Worm (Caenorhabditis elegans) whole organism, L3 larva: ENCODE measurements around the gene C06E2.5.
A peak's percentile ranks its signal among the peaks of the same experiment; 100 is the strongest.

Experiments
- R02D3.7 ChIP-seq: fragments of 150-350 bp; optimal IDR thresholded peaks from 2 replicates; lab custom pipeline; 2014; ENCODE audit warnings: missing biosample characterization, missing genetic modification characterization
- ZK546.5 ChIP-seq: sonication (generic microtip); optimal IDR thresholded peaks from 2 replicates; lab custom pipeline; 2017; ENCODE audit warnings: missing biosample characterization, missing genetic modification characterization
- aly-2 ChIP-seq: fragments of 150-350 bp; optimal IDR thresholded peaks from 2 replicates; lab custom pipeline; 2014; ENCODE audit warnings: missing biosample characterization, missing genetic modification characterization
- ama-1 ChIP-seq: fragments of 150-350 bp; optimal IDR thresholded peaks from 2 replicates; lab custom pipeline; 2018
- ceh-16 ChIP-seq: sonication (generic microtip); optimal IDR thresholded peaks from 2 replicates; lab custom pipeline; 2017; ENCODE audit warnings: missing biosample characterization, missing genetic modification characterization
- ceh-28 ChIP-seq: fragments of 150-350 bp; optimal IDR thresholded peaks from 2 replicates; lab custom pipeline; 2014; ENCODE audit warnings: missing biosample characterization, missing genetic modification reagents, missing genetic modification characterization
- ceh-82 ChIP-seq: fragments of 150-350 bp; optimal IDR thresholded peaks from 2 replicates; lab custom pipeline; 2014; ENCODE audit warnings: missing biosample characterization, missing genetic modification characterization
- ceh-9 ChIP-seq: sonication (generic microtip); optimal IDR thresholded peaks from 2 replicates; lab custom pipeline; 2018; ENCODE audit warnings: missing biosample characterization, missing genetic modification characterization
- daf-12 ChIP-seq: fragments of 150-350 bp; optimal IDR thresholded peaks from 2 replicates; lab custom pipeline; 2014; ENCODE audit warnings: missing biosample characterization, missing genetic modification reagents, missing genetic modification characterization
- egl-27 ChIP-seq: sonication (generic microtip); optimal IDR thresholded peaks from 4 replicates; lab custom pipeline; 2017; ENCODE audit warnings: missing biosample characterization, missing genetic modification reagents, missing genetic modification characterization
- egl-5 ChIP-seq: fragments of 150-350 bp; optimal IDR thresholded peaks from 2 replicates; lab custom pipeline; 2017; ENCODE audit warnings: missing biosample characterization, missing genetic modification reagents, missing genetic modification characterization, inconsistent platforms
- elt-1 ChIP-seq: fragments of 150-350 bp; optimal IDR thresholded peaks from 2 replicates; lab custom pipeline; 2014; ENCODE audit warnings: missing biosample characterization, missing genetic modification characterization
- elt-2 ChIP-seq: sonication (generic microtip); optimal IDR thresholded peaks from 2 replicates; lab custom pipeline; 2016; ENCODE audit warnings: missing genetic modification reagents, mild to moderate bottlenecking, missing genetic modification characterization, missing compliant biosample characterization
- elt-3 ChIP-seq, 3 experiments: fragments of 150-350 bp in 1 of 3; sonication (generic microtip) in 2 of 3; optimal IDR thresholded peaks; 2 replicates in 2 of 3; 4 replicates in 1 of 3; lab custom pipeline; 2014 to 2017; ENCODE audit warnings: missing biosample characterization in 3 of 3, missing genetic modification characterization in 3 of 3
- eor-1 ChIP-seq, 2 experiments: fragments of 150-350 bp; optimal IDR thresholded peaks; 2 replicates each; lab custom pipeline; 2014 to 2018; ENCODE audit warnings: missing biosample characterization in 2 of 2, missing genetic modification characterization in 2 of 2
- fkh-10 ChIP-seq: sonication (generic microtip); optimal IDR thresholded peaks from 2 replicates; lab custom pipeline; 2017; ENCODE audit warnings: missing biosample characterization, missing genetic modification reagents, missing genetic modification characterization
- fkh-2 ChIP-seq: fragments of 150-350 bp; optimal IDR thresholded peaks from 2 replicates; lab custom pipeline; 2014; ENCODE audit warnings: missing biosample characterization, missing genetic modification reagents, missing genetic modification characterization
- fos-1 ChIP-seq: fragments of 150-350 bp; optimal IDR thresholded peaks from 2 replicates; lab custom pipeline; 2014; ENCODE audit warnings: missing biosample characterization, missing genetic modification characterization
- hmg-11 ChIP-seq: sonication (generic microtip); optimal IDR thresholded peaks from 2 replicates; lab custom pipeline; 2016; ENCODE audit warnings: missing genetic modification characterization, missing compliant biosample characterization
- jun-1 ChIP-seq: fragments of 150-350 bp; optimal IDR thresholded peaks from 2 replicates; lab custom pipeline; 2014; ENCODE audit warnings: missing biosample characterization, missing genetic modification reagents, missing genetic modification characterization
- lin-15B ChIP-seq: fragments of 150-350 bp; optimal IDR thresholded peaks from 2 replicates; lab custom pipeline; 2014; ENCODE audit warnings: missing biosample characterization, missing genetic modification characterization
- lin-39 ChIP-seq: fragments of 150-350 bp; optimal IDR thresholded peaks from 2 replicates; lab custom pipeline; 2018; ENCODE audit warnings: missing biosample characterization, missing genetic modification reagents, missing genetic modification characterization
- lsy-12 ChIP-seq: sonication (generic microtip); optimal IDR thresholded peaks from 2 replicates; lab custom pipeline; 2016; ENCODE audit warnings: mild to moderate bottlenecking, missing genetic modification characterization, missing compliant biosample characterization
- mdl-1 ChIP-seq: fragments of 150-350 bp; optimal IDR thresholded peaks from 2 replicates; lab custom pipeline; 2014; ENCODE audit warnings: missing biosample characterization, missing genetic modification characterization
- mml-1 ChIP-seq: fragments of 150-350 bp; sonication (generic microtip); optimal IDR thresholded peaks from 3 replicates; lab custom pipeline; 2014; ENCODE audit warnings: missing biosample characterization, missing genetic modification characterization
- nfya-1 ChIP-seq: sonication (generic microtip); optimal IDR thresholded peaks from 2 replicates; lab custom pipeline; 2017; ENCODE audit warnings: missing genetic modification characterization, mild to moderate bottlenecking, missing compliant biosample characterization, antibody characterized with exemption, moderate library complexity; ENCODE audit not compliant: insufficient read depth
- nhr-11 ChIP-seq: fragments of 150-350 bp; optimal IDR thresholded peaks from 2 replicates; lab custom pipeline; 2014; ENCODE audit warnings: missing biosample characterization, missing genetic modification characterization
- nhr-12 ChIP-seq: fragments of 150-350 bp; optimal IDR thresholded peaks from 2 replicates; lab custom pipeline; 2014; ENCODE audit warnings: missing biosample characterization, missing genetic modification characterization
- nhr-23 ChIP-seq: fragments of 150-350 bp; optimal IDR thresholded peaks from 2 replicates; lab custom pipeline; 2014; ENCODE audit warnings: missing biosample characterization, missing genetic modification reagents, missing genetic modification characterization
- nhr-237 ChIP-seq: fragments of 150-350 bp; optimal IDR thresholded peaks from 2 replicates; lab custom pipeline; 2014; ENCODE audit warnings: missing biosample characterization, missing genetic modification characterization
- nhr-25 ChIP-seq: sonication (generic microtip); optimal IDR thresholded peaks from 2 replicates; lab custom pipeline; 2017; ENCODE audit warnings: missing biosample characterization, missing genetic modification characterization
- nhr-28 ChIP-seq: fragments of 150-350 bp; optimal IDR thresholded peaks from 2 replicates; lab custom pipeline; 2014; ENCODE audit warnings: missing biosample characterization, missing genetic modification characterization
- nhr-43 ChIP-seq: sonication (generic microtip); optimal IDR thresholded peaks from 2 replicates; lab custom pipeline; 2016; ENCODE audit warnings: mild to moderate bottlenecking, missing genetic modification characterization, missing compliant biosample characterization; ENCODE audit not compliant: poor library complexity, severe bottlenecking
- nhr-67 ChIP-seq: fragments of 150-350 bp; optimal IDR thresholded peaks from 2 replicates; lab custom pipeline; 2014; ENCODE audit warnings: missing biosample characterization, missing genetic modification characterization
- nhr-76 ChIP-seq: fragments of 150-350 bp; sonication (generic microtip); optimal IDR thresholded peaks from 5 replicates; lab custom pipeline; 2014; ENCODE audit warnings: missing biosample characterization, missing genetic modification characterization
- nhr-77 ChIP-seq: fragments of 150-350 bp; optimal IDR thresholded peaks from 2 replicates; lab custom pipeline; 2014; ENCODE audit warnings: missing biosample characterization, missing genetic modification characterization
- pha-4 ChIP-seq: fragments of 150-350 bp; optimal IDR thresholded peaks from 2 replicates; lab custom pipeline; 2014; ENCODE audit warnings: missing biosample characterization, missing genetic modification reagents, missing genetic modification characterization
- pqm-1 ChIP-seq: fragments of 150-350 bp; optimal IDR thresholded peaks from 2 replicates; lab custom pipeline; 2017; ENCODE audit warnings: missing biosample characterization, missing genetic modification characterization, inconsistent platforms
- sea-2 ChIP-seq: fragments of 150-350 bp; sonication (generic microtip); optimal IDR thresholded peaks from 4 replicates; lab custom pipeline; 2014; ENCODE audit warnings: missing biosample characterization, missing genetic modification reagents, missing genetic modification characterization
- skn-1 ChIP-seq: fragments of 150-350 bp; optimal IDR thresholded peaks from 2 replicates; lab custom pipeline; 2014; ENCODE audit warnings: missing biosample characterization, missing genetic modification characterization
- snpc-4 ChIP-seq: fragments of 150-350 bp; optimal IDR thresholded peaks from 2 replicates; lab custom pipeline; 2014; ENCODE audit warnings: missing biosample characterization, missing genetic modification characterization
- tbx-2 ChIP-seq: sonication (generic microtip); optimal IDR thresholded peaks from 2 replicates; lab custom pipeline; 2016; ENCODE audit warnings: mild to moderate bottlenecking, missing genetic modification characterization, missing compliant biosample characterization
- unc-39 ChIP-seq: sonication (generic microtip); optimal IDR thresholded peaks from 4 replicates; lab custom pipeline; 2017; ENCODE audit warnings: missing biosample characterization, missing genetic modification characterization
- unc-62 ChIP-seq: fragments of 150-350 bp; sonication (generic microtip); optimal IDR thresholded peaks from 4 replicates; lab custom pipeline; 2014; ENCODE audit warnings: missing biosample characterization, missing genetic modification reagents, missing genetic modification characterization
- zag-1 ChIP-seq: fragments of 150-350 bp; optimal IDR thresholded peaks from 2 replicates; lab custom pipeline; 2014; ENCODE audit warnings: missing biosample characterization, missing genetic modification characterization
- ztf-11 ChIP-seq: fragments of 150-350 bp; optimal IDR thresholded peaks from 2 replicates; lab custom pipeline; 2014; ENCODE audit warnings: missing biosample characterization, missing genetic modification characterization
- ztf-4 ChIP-seq: fragments of 150-350 bp; optimal IDR thresholded peaks from 2 replicates; lab custom pipeline; 2014; ENCODE audit warnings: missing biosample characterization, missing genetic modification characterization

Gene C06E2.5

DNA sequence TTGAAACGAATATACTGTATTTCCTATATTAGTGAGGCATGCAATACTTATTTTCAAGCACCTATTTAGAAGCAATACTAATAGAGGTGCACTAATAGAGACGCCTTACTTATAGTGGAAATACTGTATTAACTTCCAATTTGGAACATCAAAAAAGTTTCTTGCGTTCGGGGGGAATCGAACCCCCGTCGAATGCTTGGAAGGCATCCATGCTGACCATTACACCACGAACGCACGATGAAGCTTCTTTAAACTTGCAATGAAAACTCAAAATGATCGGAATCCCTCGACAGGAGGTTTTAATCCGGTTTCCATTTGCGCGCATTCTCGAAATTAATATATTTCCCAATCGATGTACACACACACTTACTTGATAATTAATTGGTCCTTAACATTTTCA lies 19.6 kb downstream of the C06E2.5 start:
- TF ChIP-seq nfya-1 (peak; percentile 6), nhr-43 (peak; percentile 18), ceh-9 (tag; lab: Kevin White, UChicago) (no peak), elt-1 (tag; lab: Kevin White, UChicago) (no peak), unc-62 (GFP tag; lab: Kevin White, UChicago) (no peak), nhr-25 (tag; lab: Kevin White, UChicago) (no peak)

DNA sequence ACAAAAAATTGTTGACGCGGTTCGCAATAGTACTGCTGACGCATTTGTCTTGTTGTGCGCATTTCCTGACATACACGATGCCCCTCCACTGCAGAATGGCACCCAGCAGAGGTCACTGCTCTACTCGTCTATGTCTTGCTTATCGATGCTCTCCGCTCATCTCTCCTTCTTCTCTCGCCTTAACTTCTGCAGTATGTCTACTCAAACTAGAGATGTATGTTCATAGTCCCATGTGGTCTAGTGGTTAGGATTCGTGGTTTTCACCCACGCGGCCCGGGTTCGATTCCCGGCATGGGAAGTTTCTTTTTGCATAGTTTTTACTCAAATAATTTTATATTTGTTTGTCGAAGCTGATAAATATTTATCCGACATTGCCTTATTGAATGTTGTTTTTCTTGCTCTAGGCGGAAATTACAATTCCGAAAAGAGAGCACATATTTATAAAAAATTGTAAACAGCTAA lies 21.8 kb downstream of the C06E2.5 start, which contains the start of gene C28G1.2:
C28G1.2 (plus strand) TSS at position 130 of the 462 bp plus-strand sequence.
- TF ChIP-seq eor-1 (tag; optimal IDR thresholded peaks at IDR 0.05; lab: Kevin White, UChicago) = no peak
- no peak for TF ChIP-seq ztf-11 (tag; lab: Kevin White, UChicago)
- TF ChIP-seq ceh-9 (tag; lab: Kevin White, UChicago) = no peak
- peak; percentile 78 for TF ChIP-seq R02D3.7 (tag; lab: Kevin White, UChicago)
- TF ChIP-seq snpc-4 (tag; lab: Kevin White, UChicago) = peak; percentile 68
- TF ChIP-seq unc-62 (GFP tag; lab: Kevin White, UChicago) = peak; percentile 82
- no peak for TF ChIP-seq nhr-28 (tag; lab: Kevin White, UChicago)
- peak; percentile 94 for TF ChIP-seq nhr-23
- TF ChIP-seq nhr-25 (tag; lab: Kevin White, UChicago) = peak; percentile 82
- TF ChIP-seq ceh-82 = peak; percentile 83
- TF ChIP-seq ztf-4 (tag; lab: Kevin White, UChicago) = peak; percentile 5
- no peak for TF ChIP-seq unc-39 (tag; lab: Kevin White, UChicago)
- no peak for TF ChIP-seq aly-2 (tag; lab: Kevin White, UChicago)
- no peak for TF ChIP-seq ZK546.5
- TF ChIP-seq pqm-1 (tag; lab: Kevin White, UChicago) = peak; percentile 53
- TF ChIP-seq hmg-11 = peak; percentile 100
- TF ChIP-seq nhr-237 (tag; lab: Kevin White, UChicago) = no peak
- no peak for TF ChIP-seq ama-1 (lab: Kevin White, UChicago)
- TF ChIP-seq ceh-16 = peak; percentile 22
- TF ChIP-seq lsy-12 (tag; lab: Kevin White, UChicago) = peak; percentile 94
- TF ChIP-seq mml-1 (tag; lab: Kevin White, UChicago) = no peak
- peak; percentile 33 for TF ChIP-seq elt-1 (tag; lab: Kevin White, UChicago)
- TF ChIP-seq egl-5 (tag; lab: Kevin White, UChicago) = peak; percentile 77
- peak; percentile 40 for TF ChIP-seq elt-2 (tag; lab: Kevin White, UChicago)
- peak; percentile 74 for TF ChIP-seq nhr-77 (tag; lab: Kevin White, UChicago)
- peak; percentile 89 for TF ChIP-seq pha-4
- peak; percentile 68 for TF ChIP-seq nhr-11 (tag; lab: Kevin White, UChicago)
- peak; percentile 94 for TF ChIP-seq tbx-2 (tag; lab: Kevin White, UChicago)
- TF ChIP-seq nhr-76 = peak; percentile 73
- TF ChIP-seq jun-1 (tag; lab: Kevin White, UChicago) = peak; percentile 93
- no peak for TF ChIP-seq daf-12
- TF ChIP-seq elt-3 (tag; optimal IDR thresholded peaks at IDR 0.05; lab: Kevin White, UChicago) = peak in 1 of 3 experiments; percentile 69
- TF ChIP-seq fkh-10 (GFP tag; lab: Kevin White, UChicago) = no peak
- peak; percentile 93 for TF ChIP-seq ceh-28
- peak; percentile 87 for TF ChIP-seq lin-39 (tag; lab: Kevin White, UChicago)
- peak; percentile 87 for TF ChIP-seq sea-2
- peak; percentile 76 for TF ChIP-seq lin-15B (tag; lab: Kevin White, UChicago)
- peak; percentile 53 for TF ChIP-seq zag-1 (tag; lab: Kevin White, UChicago)
- no peak for TF ChIP-seq fkh-2 (tag; lab: Kevin White, UChicago)
- TF ChIP-seq nfya-1 = peak; percentile 80
- TF ChIP-seq nhr-12 (tag; lab: Kevin White, UChicago) = no peak
- TF ChIP-seq skn-1 = peak; percentile 85
- TF ChIP-seq nhr-67 (tag; lab: Kevin White, UChicago) = no peak
- no peak for TF ChIP-seq fos-1 (tag; lab: Kevin White, UChicago)
- peak; percentile 67 for TF ChIP-seq mdl-1 (tag; lab: Kevin White, UChicago)
- TF ChIP-seq nhr-43 = peak; percentile 95
- TF ChIP-seq egl-27 = peak; percentile 88
